Worm (Caenorhabditis elegans) whole organism, early embryonic: ENCODE results near the gene srd-56.

ENCODE experiments used
- ets-7 ChIP-seq: sonication (generic microtip); optimal IDR thresholded peaks from 2 replicates; lab custom pipeline; 2016; ENCODE audit warnings: missing genotype, missing genetic modification characterization, missing compliant biosample characterization
- hmbx-1 ChIP-seq: sonication (generic microtip); optimal IDR thresholded peaks from 2 replicates; lab custom pipeline; 2016; ENCODE audit warnings: mild to moderate bottlenecking, missing genetic modification characterization, missing compliant biosample characterization
- hnd-1 ChIP-seq: sonication (generic microtip); optimal IDR thresholded peaks from 2 replicates; lab custom pipeline; 2016; ENCODE audit warnings: missing genetic modification characterization, missing compliant biosample characterization

- TF ChIP-seq hnd-1 (tag; lab: Kevin White, UChicago): no peak
- no peak for TF ChIP-seq hmbx-1 (tag; lab: Kevin White, UChicago)
- TF ChIP-seq ets-7 (tag; lab: Kevin White, UChicago): no peak
Measured at ce11 chrII:7245576-7245975, 42.6 kb upstream of the srd-56 start, which contains the start of gene skpo-3.
